Worm (Caenorhabditis elegans): ENCODE measurements around the gene Y22D7AR.2.

DNA sequence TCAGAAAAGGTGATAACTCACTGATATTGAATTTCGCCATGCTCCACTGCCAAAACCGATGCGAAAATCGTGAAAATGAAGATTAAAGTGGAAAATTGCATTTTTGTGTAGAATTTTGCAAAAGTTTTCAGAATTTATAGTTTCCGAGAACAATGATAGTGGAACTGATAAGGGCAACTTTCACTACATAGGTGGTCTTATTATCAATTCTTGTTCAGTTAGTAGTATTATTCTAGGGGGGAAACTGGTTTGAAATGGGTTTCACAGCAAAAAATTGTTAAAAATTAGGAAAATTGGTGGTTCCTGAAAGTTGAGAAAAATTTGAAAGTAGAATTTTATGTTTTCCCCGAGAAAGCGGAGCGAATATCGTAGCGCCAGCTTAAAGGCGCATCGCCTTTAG lies 52.4 kb downstream of the Y22D7AR.2 start, which contains the start of gene Y46E12A.5:
- TF ChIP-seq pqm-1 (tag; optimal IDR thresholded peaks at IDR 0.05) (no peak), nhr-76 (tag; optimal IDR thresholded peaks at IDR 0.05) (no peak)

All from whole organism, L3 larva.